Fruit fly (Drosophila melanogaster) S2 (cell line): Measurements from ENCODE around the gene Ilp2.

Experiments
- CG8478 ChIP-seq: fragments of >200 bp; optimal IDR thresholded peaks from 2 replicates; lab custom pipeline; 2018
- CTCF ChIP-seq, 2 experiments: fragments of >200 bp; optimal IDR thresholded peaks; 2 replicates each; lab custom pipeline; 2018

DNA sequence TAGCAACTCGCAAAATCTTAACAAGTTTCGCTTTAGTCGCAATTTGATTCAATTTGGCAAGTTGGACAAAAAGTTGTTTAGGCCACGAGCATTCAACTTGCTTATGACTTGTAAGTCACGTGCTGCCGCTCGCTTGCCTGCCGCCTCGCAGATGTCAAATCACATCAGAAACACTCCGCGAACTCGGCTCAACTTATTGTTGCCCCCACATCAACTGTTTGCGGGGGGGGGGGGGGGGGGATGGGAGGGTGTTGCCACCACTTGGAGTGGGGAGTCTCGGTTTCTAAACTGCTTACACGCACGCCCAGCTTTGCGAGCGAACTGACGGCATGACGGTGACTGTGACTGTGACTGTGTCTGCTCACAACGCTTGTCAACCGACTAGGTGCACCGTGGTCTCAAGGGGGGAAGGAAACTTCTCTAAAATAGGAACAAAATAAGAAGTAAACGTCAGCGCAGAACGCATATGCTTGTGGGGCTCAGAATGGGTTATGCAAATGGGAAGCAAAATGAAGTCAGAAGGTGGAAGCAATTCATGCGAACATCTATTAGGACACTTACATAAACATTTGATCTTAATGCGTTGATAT lies 22.6 kb upstream of the Ilp2 start:
- TF ChIP-seq CTCF (optimal IDR thresholded peaks at IDR 0.05; lab: Kevin White, UChicago) (no peak), CG8478 (lab: Kevin White, UChicago) (no peak)
